Worm (Caenorhabditis elegans) whole organism, midembryonic: ENCODE measurements around the gene frpr-12.
"Not testable (repeated sequence)": the region's sequence is repeated elsewhere in the genome, so short reads cannot be mapped to it uniquely, and the experiment has no call there.

Source experiments
- flt-1 ChIP-seq: fragments of 200-800 bp; sonication (Bioruptor generic); IDR thresholded peaks from 2 replicates; pipeline ENCODE4 v1.3.6; 2022; ENCODE audit warnings: missing genetic modification characterization, missing compliant biosample characterization
- ztf-23 ChIP-seq: fragments of 200-800 bp; sonication (Bioruptor generic); IDR thresholded peaks from 2 replicates; pipeline ENCODE4 v1.3.6; 2022; ENCODE audit warnings: missing genetic modification reagents, missing genetic modification characterization, missing compliant biosample characterization

ce11 chrV:8861949-8862348, 40.8 kb upstream of the frpr-12 start, which contains the start of gene F07B7.12:
- not testable (repeated sequence) for TF ChIP-seq flt-1, ztf-23 (GFP tag; lab: Robert Waterston, UW)
